Fruit fly (Drosophila melanogaster): ENCODE measurements around the gene Phyhd1.

Phyhd1 gene

DNA sequence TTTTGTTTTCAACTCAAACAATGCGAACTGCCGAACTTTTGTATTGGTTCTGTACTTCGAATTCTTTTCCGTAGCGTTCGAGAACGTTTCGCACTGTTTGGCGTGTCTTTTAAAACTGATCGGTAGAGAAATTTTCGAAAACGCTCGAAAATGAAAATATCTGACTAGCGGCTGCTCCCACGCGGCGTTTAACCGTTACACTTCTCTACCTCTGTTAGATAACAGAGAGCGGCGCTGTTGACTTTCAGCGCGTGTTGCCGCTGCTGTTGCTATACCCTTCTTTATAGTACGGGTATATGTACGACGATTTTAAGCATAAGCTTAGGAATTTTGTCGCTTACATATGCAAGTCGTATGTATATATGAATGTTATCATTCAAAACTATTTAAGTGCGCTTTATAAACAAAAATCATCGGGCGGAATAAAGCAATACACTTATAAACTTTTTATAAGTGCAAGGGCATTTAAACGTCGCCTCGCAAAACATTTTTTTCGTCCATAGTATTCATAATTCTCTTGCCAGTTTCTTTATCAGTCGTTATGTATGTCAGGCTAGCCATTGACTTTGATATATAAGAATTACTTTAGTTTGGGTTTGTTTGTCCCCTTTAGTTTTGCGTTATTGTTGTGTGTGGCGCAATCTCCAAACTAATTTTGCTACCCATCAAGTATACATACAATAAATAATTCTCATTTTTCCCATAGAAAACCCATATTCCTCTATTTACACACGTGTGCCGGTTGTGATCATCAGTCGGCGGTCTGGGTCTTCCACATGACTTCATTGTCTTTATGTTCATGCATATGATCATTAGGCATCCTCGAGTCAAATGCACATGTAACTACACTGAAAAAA is at the start of gene Phyhd1:
TSS of gene Phyhd1 (minus strand) at position 101 of the 857 bp plus-strand sequence.
- TF ChIP-seq CG8478 (optimal IDR thresholded peaks at IDR 0.05), result no peak
- no peak for TF ChIP-seq CTCF (optimal IDR thresholded peaks at IDR 0.05)

DNA sequence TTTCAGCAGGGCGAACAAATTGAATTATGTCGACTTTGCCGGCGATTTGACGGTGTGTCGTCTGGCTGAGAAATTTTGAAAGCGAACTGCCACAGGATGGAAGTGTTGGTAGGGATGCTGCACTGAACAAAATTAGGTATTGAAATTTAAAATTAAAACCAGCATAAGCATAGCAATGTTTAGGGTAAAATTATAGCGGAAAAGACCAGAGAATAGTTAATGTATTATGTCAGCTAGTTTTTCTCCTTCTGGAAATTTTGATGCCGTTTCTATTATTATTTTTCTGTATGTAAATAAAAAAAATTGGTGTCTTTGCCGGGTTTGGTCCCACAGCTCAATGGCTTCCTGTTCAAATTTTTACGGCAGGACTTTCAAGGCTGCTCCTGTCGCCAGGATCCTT is 46.0 kb upstream of the Phyhd1 start:
- no peak for TF ChIP-seq CG8478 (optimal IDR thresholded peaks at IDR 0.05)
- TF ChIP-seq CTCF (optimal IDR thresholded peaks at IDR 0.05), result no peak

DNA sequence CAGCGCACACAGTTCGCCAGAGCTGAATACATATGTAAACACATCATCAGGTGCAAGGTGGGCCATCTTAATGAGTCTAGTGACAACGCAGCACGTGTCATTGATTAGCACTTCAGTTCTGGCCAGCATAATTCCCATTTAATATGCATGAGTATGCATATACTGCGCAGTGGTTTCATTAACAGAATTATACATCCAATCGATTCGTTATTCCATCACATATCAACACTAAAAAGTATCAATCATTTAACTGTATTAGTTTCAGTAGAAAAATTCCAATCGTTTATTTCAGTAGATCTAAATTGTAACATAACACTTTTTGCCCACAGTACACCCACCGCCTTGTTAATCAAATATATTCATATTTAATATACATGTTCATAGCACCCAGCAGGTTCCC is 33.8 kb upstream of the Phyhd1 start, which contains the start of gene CG4073:
TSS of gene CG4073 (plus strand) at position 301 of the 400 bp plus-strand sequence.
- no peak for TF ChIP-seq CTCF (optimal IDR thresholded peaks at IDR 0.05)
- TF ChIP-seq CG8478 (optimal IDR thresholded peaks at IDR 0.05), result no peak

DNA sequence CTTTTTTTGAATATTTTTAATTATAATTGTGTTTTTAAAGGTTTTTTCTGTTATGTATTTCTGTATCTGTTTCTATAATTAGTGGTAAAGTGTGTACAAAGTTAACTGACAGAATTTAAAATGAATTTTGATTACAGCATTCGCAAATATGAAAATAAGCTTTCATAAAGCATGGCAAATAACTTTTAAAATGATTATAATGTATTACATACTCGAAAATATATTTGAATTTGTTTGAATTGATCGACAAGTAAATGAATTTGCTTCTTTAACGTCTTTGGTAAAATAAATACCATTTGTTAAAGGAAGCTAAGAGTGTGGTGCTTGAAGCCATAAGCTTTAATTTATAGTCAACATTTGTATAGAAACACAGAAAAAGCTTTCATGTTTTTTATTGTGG is 30.4 kb upstream of the Phyhd1 start, which contains the start of gene CG14689:
TSS of gene CG14689 (minus strand) at position 101 of the 400 bp plus-strand sequence.
- no peak for TF ChIP-seq CG8478 (optimal IDR thresholded peaks at IDR 0.05)

DNA sequence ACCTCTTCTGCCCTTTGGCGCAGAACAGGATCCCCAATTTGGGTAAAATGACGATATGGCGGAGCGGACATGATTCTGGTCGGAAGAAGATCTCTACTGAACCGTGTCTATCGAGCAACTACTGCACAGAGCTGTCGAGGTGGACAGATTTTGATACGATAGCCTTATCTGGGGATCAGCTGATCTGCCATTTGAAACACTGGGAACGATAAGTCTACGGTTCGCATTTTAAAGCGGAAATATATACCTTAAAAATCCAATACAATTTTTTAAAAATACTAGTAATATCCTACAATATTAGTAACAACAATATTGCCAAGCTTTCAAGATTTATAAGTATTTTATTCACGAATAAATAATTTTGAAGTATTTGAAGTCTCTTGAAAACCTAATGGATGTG is 28.5 kb upstream of the Phyhd1 start, which contains the start of gene CG31373:
TSS of gene CG31373 (minus strand) at position 101 of the 400 bp plus-strand sequence.
- TF ChIP-seq CG8478 (optimal IDR thresholded peaks at IDR 0.05) (no peak), CTCF (optimal IDR thresholded peaks at IDR 0.05) (no peak)

DNA sequence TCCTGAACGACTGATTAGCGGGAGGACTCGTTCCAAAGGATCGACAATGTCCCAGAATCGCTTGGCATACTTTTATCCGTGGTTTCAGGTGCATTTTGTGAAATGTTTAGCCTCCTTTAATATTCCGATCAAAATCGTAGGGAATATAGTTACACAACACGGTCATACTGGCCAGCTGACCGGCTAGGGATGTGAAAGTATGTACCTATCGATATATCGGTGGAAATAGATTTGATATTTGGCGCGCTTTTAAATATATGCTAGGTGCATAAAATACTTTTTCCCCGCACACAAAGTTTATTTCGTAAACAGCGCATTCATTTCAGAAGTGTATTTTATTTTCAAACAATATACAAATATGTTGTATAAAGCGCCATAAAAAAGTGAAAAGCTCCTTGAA is 27.4 kb upstream of the Phyhd1 start, which contains the start of gene CG31278:
TSS of gene CG31278 (minus strand) at position 172 of the 400 bp plus-strand sequence.
- TF ChIP-seq CTCF (optimal IDR thresholded peaks at IDR 0.05) (no peak), CG8478 (optimal IDR thresholded peaks at IDR 0.05) (no peak)

DNA sequence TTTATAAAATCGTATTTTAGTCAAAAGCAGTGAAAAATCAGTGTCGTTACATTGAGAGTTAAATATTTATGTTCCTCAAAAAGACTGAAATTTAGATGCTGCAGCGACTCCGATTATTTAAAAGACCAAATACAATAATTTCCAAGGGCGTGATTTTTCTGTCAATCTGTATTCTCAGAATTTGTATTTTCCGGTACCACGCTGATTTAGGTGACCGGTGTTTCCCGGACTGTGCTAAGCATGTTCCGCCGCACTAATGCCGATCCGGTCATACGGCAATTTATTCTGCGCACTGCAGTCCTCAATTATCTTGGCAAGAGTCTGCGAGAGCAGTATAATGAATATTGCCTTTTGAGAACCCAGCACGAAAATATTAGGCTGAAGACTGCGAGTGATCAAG is 26.0 kb upstream of the Phyhd1 start, which contains the start of the genes CG31467 and CG14684:
TSS of gene CG31467 (minus strand) at position 101 of the 400 bp plus-strand sequence.
TSS of gene CG14684 (plus strand) at position 212 of the 400 bp plus-strand sequence.
- TF ChIP-seq CTCF (optimal IDR thresholded peaks at IDR 0.05), result no peak
- no peak for TF ChIP-seq CG8478 (optimal IDR thresholded peaks at IDR 0.05)

DNA sequence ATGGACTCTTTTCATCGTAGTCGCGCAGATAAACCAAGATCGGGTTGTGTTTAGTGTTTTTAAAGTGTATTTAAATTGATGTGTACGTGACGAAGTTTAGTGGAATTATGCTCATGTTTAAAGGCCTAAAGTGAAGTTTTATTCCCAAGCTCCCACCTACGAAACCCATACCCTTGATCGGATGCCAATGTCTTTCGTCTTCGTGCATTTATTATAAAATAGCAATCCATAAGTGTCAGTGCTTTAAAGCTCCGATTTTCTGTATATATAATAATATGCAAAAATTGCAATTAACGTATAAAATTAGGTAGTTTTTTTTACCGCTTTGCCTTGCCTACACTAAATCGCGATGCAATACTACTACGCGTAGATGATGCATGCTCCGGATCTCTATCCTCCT is 24.2 kb upstream of the Phyhd1 start, which contains the start of gene CG31391:
TSS of gene CG31391 (minus strand) at position 101 of the 400 bp plus-strand sequence.
- TF ChIP-seq CTCF (optimal IDR thresholded peaks at IDR 0.05), result no peak
- TF ChIP-seq CG8478 (optimal IDR thresholded peaks at IDR 0.05), result no peak

DNA sequence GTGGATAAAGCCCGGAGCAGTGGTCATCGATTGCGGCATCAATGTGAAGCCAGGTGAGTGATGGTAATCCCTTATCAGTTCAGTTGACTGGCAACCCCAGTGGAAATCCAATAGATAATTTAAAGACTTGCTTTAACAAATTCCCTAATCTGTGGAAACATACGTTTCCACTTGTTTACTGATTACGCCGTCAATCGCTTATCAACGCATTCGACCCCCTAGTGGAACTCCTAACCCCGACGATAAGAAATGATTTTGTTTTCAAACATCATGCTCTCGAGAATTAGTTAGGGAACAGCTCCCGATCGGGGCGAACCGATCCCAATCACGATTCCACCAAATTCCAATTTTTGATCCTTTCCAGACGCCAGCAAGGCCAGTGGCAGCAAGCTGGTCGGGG is 19.9 kb upstream of the Phyhd1 start:
- TF ChIP-seq CG8478 (optimal IDR thresholded peaks at IDR 0.05) (no peak), CTCF (optimal IDR thresholded peaks at IDR 0.05) (no peak)

DNA sequence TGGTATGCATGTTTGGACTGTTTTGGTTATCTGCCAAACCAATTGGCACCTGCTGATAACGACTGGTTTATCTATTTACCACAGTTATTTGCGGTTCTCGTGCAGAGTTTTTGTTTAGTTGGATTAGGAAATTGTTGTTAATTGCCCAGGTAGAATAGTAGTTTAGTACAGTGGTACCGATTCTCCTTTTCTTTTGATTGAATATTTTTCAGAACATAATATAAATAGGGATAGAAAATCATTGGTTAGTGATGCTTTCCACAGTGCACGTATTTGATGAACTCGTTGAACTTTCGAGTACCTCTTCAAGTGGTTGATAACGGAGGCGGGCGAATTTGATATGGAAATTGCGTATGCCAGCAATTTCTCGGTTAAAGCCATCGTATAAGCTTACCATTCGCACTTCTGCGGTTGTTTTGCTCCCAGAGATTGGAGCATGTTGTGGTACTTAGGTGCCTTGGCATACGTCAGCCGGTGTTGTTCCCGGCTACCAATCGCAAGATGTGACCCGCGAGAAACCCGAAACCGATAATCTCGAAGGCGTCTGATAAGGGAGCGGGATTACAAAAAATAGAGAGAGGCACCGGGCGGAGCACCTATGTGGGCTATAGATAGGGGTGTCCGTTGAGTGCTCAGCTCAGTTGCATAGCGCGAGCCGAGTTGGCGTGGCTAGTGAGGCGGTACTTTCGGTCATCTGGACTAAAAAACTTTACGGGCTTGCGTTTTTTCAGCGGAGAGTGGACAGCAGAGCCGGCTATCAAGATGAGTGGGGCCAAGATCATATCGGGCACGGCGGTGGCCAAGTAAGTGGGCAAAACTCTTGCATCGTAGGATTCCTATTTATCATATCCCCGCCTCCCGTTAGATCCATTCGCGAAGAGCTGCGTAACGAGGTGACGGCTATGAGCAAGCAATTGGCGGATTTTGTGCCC is 18.6 kb upstream of the Phyhd1 start:
- no peak for TF ChIP-seq CTCF (optimal IDR thresholded peaks at IDR 0.05)
- no peak for TF ChIP-seq CG8478 (optimal IDR thresholded peaks at IDR 0.05)

DNA sequence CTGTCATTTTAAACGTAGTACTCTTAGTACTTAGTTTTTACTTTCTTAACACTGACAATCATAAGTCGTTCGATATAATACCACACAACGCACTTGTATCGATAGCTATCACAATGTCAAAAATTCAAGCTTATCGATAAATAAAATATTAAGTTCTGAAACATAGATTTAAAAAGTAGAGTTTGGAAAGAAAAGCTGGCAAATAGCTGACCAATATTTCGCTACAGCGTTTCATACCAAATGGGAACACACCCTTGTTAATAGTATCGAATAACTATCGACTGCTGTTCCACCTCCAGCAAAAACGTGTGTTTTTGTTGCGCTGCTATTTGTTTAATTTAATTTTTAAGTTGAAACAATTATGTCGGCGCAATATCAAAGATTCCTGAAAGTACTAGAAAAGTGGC is 15.6 kb upstream of the Phyhd1 start, which contains the start of the genes pug, CG14683 and CG46459:
TSS of gene pug (plus strand) at position 164 of the 407 bp plus-strand sequence.
TSS of gene CG14683 (plus strand) at position 277 of the 407 bp plus-strand sequence.
TSS of gene CG46459 (plus strand) at position 277 of the 407 bp plus-strand sequence.
- TF ChIP-seq CTCF (optimal IDR thresholded peaks at IDR 0.05) (no peak), CG8478 (optimal IDR thresholded peaks at IDR 0.05) (no peak)

DNA sequence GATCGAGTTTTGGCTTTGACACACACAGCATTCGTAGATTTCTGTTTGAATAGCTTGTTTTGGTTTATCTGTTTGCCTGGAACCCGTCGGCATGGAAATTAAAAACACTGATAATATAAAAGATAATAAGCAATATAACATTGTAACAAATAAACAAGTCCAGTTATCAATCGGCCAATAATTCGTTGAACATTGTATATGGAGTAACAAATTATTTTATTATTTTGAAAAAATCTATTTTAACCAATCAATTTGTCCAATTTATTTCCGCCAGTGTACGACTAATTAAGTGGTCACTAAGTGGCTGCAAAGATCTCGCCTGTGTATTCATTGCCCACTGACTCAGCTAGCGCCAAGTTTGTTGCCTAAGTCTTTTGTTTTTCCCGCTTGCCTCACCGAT is 8.1 kb upstream of the Phyhd1 start:
- TF ChIP-seq CTCF (optimal IDR thresholded peaks at IDR 0.05), result no peak
- TF ChIP-seq CG8478 (optimal IDR thresholded peaks at IDR 0.05), result no peak

DNA sequence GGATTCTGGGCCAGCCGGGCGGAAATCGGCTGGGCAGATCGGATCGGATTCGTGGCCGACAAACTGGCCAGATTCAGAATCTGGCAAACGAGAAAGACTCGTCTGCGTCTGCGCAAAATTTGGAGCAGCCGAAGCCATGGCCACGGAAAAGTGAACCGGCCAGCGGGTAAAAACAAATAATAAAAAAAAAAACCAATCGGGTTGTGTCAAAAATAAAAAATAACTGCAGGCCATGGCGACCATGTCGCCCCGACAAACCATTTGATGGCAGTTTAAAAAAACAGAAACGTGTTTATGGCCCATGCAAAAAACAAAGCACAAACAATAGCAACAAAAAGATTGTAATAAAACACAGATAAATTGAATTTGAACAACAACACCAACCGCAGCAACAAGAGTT is 7.4 kb upstream of the Phyhd1 start:
- TF ChIP-seq CG8478 (optimal IDR thresholded peaks at IDR 0.05) (no peak), CTCF (optimal IDR thresholded peaks at IDR 0.05) (no peak)

DNA sequence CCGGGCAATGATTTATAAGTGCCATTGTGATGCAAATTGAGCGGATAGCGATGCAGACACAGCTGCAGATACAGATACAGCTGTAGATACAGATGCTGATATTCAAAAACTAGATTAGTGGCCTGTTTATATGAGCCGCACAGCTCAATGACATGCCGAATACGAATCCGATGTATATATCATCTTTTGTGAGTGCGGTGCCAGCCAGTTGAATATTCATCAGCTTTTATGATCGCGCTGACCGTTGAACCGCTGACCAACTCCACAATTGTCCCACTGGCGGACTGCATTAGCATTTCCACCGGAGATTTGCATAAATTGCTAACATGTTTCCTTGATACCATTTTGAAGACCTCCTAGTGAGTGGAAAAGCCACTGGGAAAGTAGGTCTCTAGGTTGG is 6.6 kb upstream of the Phyhd1 start:
- TF ChIP-seq CG8478 (optimal IDR thresholded peaks at IDR 0.05) (no peak), CTCF (optimal IDR thresholded peaks at IDR 0.05) (no peak)

All from S2 (cell line).